Fruit fly (Drosophila melanogaster) whole organism, prepupa: ENCODE results near the gene CG14282.

Source experiments
- Blimp-1 ChIP-seq: fragments of 200-800 bp; sonication (Bioruptor generic); optimal IDR thresholded peaks from 3 replicates; lab custom pipeline; 2017; ENCODE audit warnings: missing biosample characterization, missing genetic modification characterization, mild to moderate bottlenecking, moderate library complexity, missing genetic modification reagents
- CG10631 ChIP-seq: fragments of 200-800 bp; sonication (Bioruptor generic); optimal IDR thresholded peaks from 2 replicates; lab custom pipeline; 2016; ENCODE audit warnings: missing biosample characterization, missing genetic modification characterization
- CG10669 ChIP-seq: fragments of 200-800 bp; sonication (Bioruptor generic); optimal IDR thresholded peaks from 3 replicates; lab custom pipeline; 2018; ENCODE audit warnings: missing biosample characterization, mild to moderate bottlenecking, missing genetic modification characterization, moderate library complexity
- CG11294 ChIP-seq: fragments of 200-800 bp; sonication (Bioruptor generic); IDR thresholded peaks from 2 replicates; pipeline ENCODE4 v1.3.6; 2022; ENCODE audit warnings: missing biosample characterization, missing genetic modification characterization
- CG11762 ChIP-seq: fragments of 200-800 bp; sonication (Bioruptor generic); optimal IDR thresholded peaks from 3 replicates; lab custom pipeline; 2016; ENCODE audit warnings: missing biosample characterization, missing genetic modification characterization; ENCODE audit not compliant: insufficient read depth
- CG11902 ChIP-seq: fragments of 200-800 bp; sonication (Bioruptor generic); optimal IDR thresholded peaks from 3 replicates; lab custom pipeline; 2016; ENCODE audit warnings: missing biosample characterization, missing genetic modification characterization
- CG1621 ChIP-seq: fragments of 200-800 bp; sonication (Bioruptor generic); optimal IDR thresholded peaks from 3 replicates; lab custom pipeline; 2018; ENCODE audit warnings: missing biosample characterization, mild to moderate bottlenecking, missing genetic modification characterization
- CG3032 ChIP-seq: fragments of 200-800 bp; optimal IDR thresholded peaks from 2 replicates; lab custom pipeline; 2019; ENCODE audit warnings: missing biosample characterization, mild to moderate bottlenecking, missing genetic modification characterization, moderate library complexity
- CG31627 ChIP-seq: fragments of 200-800 bp; sonication (Bioruptor generic); optimal IDR thresholded peaks from 3 replicates; lab custom pipeline; 2016; ENCODE audit warnings: missing biosample characterization, missing genetic modification characterization
- CG32006 ChIP-seq: fragments of 200-800 bp; sonication (Bioruptor generic); optimal IDR thresholded peaks from 3 replicates; lab custom pipeline; 2017; ENCODE audit warnings: missing biosample characterization, mild to moderate bottlenecking, missing genetic modification characterization
- CG34406 ChIP-seq: fragments of 200-800 bp; sonication (Bioruptor generic); optimal IDR thresholded peaks from 3 replicates; lab custom pipeline; 2016; ENCODE audit warnings: missing biosample characterization, missing genetic modification characterization
- CG3919 ChIP-seq: fragments of 200-800 bp; sonication (Bioruptor generic); optimal IDR thresholded peaks from 3 replicates; lab custom pipeline; 2016; ENCODE audit warnings: missing biosample characterization, missing genetic modification characterization
- CG4318 ChIP-seq: fragments of 200-800 bp; sonication (Bioruptor generic); optimal IDR thresholded peaks from 3 replicates; lab custom pipeline; 2017; ENCODE audit warnings: missing biosample characterization, mild to moderate bottlenecking, missing genetic modification characterization
- CG6163 ChIP-seq: fragments of 200-800 bp; sonication (Bioruptor generic); IDR thresholded peaks from 3 replicates; pipeline ENCODE4 v1.3.6; 2022; ENCODE audit warnings: missing biosample characterization, missing genetic modification characterization
- CG6276 ChIP-seq: fragments of 200-800 bp; sonication (Bioruptor generic); optimal IDR thresholded peaks from 2 replicates; lab custom pipeline; 2017; ENCODE audit warnings: missing biosample characterization, mild to moderate bottlenecking, missing genetic modification characterization
- CG6792 ChIP-seq: fragments of 200-800 bp; sonication (Bioruptor generic); optimal IDR thresholded peaks from 3 replicates; lab custom pipeline; 2016; ENCODE audit warnings: missing biosample characterization, missing genetic modification characterization
- CG6808 ChIP-seq: fragments of 200-800 bp; sonication (Bioruptor generic); optimal IDR thresholded peaks from 3 replicates; lab custom pipeline; 2017; ENCODE audit warnings: missing biosample characterization, missing genetic modification characterization, mild to moderate bottlenecking, moderate library complexity, missing genetic modification reagents
- CG6854 ChIP-seq: fragments of 200-800 bp; sonication (Bioruptor generic); optimal IDR thresholded peaks from 2 replicates; lab custom pipeline; 2017; ENCODE audit warnings: missing biosample characterization, mild to moderate bottlenecking, missing genetic modification characterization
- CG7368 ChIP-seq: fragments of 200-800 bp; sonication (Bioruptor generic); optimal IDR thresholded peaks from 3 replicates; lab custom pipeline; 2016; ENCODE audit warnings: missing biosample characterization, missing genetic modification characterization
- CG8119 ChIP-seq: fragments of 200-800 bp; sonication (Bioruptor generic); IDR thresholded peaks from 3 replicates; pipeline ENCODE4 v1.3.6; 2022; ENCODE audit warnings: missing biosample characterization, missing genetic modification characterization
- CG8319 ChIP-seq: fragments of 200-800 bp; sonication (Bioruptor generic); optimal IDR thresholded peaks from 3 replicates; lab custom pipeline; 2016; ENCODE audit warnings: missing biosample characterization, missing genetic modification characterization
- CG9139 ChIP-seq: fragments of 200-800 bp; sonication (Bioruptor generic); optimal IDR thresholded peaks from 3 replicates; lab custom pipeline; 2017; ENCODE audit warnings: missing biosample characterization, mild to moderate bottlenecking, missing genetic modification characterization
- Eip78C ChIP-seq: fragments of 200-800 bp; sonication (Bioruptor generic); peaks from one replicate; lab custom pipeline; 2016; ENCODE audit warnings: missing biosample characterization, missing genetic modification characterization
- Ets21C ChIP-seq: fragments of 200-800 bp; sonication (Bioruptor generic); optimal IDR thresholded peaks from 3 replicates; lab custom pipeline; 2016; ENCODE audit warnings: missing biosample characterization, missing genetic modification characterization
- Lpt ChIP-seq: fragments of 200-800 bp; sonication (Bioruptor generic); optimal IDR thresholded peaks from 3 replicates; lab custom pipeline; 2016; ENCODE audit warnings: missing biosample characterization, missing genetic modification characterization
- Met ChIP-seq: fragments of 200-800 bp; sonication (Bioruptor generic); optimal IDR thresholded peaks from 3 replicates; lab custom pipeline; 2016; ENCODE audit warnings: missing biosample characterization, missing genetic modification characterization
- OdsH ChIP-seq: fragments of 200-800 bp; sonication (Bioruptor generic); optimal IDR thresholded peaks from 3 replicates; lab custom pipeline; 2016; ENCODE audit warnings: missing biosample characterization, missing genetic modification characterization
- Smox ChIP-seq: fragments of 200-800 bp; sonication (Bioruptor generic); optimal IDR thresholded peaks from 3 replicates; lab custom pipeline; 2016; ENCODE audit warnings: missing biosample characterization, missing genetic modification characterization
- Sox102F ChIP-seq: fragments of 200-800 bp; sonication (Bioruptor generic); optimal IDR thresholded peaks from 2 replicates; lab custom pipeline; 2016; ENCODE audit warnings: missing biosample characterization, mild to moderate bottlenecking, missing genetic modification characterization
- Sox14 ChIP-seq: fragments of 200-800 bp; sonication (Bioruptor generic); optimal IDR thresholded peaks from 3 replicates; lab custom pipeline; 2016; ENCODE audit warnings: missing biosample characterization, missing genetic modification characterization
- achi ChIP-seq: fragments of 200-800 bp; sonication (Bioruptor generic); optimal IDR thresholded peaks from 3 replicates; lab custom pipeline; 2016; ENCODE audit warnings: missing biosample characterization, missing genetic modification characterization
- acj6 ChIP-seq: fragments of 200-800 bp; sonication (Bioruptor generic); optimal IDR thresholded peaks from 3 replicates; lab custom pipeline; 2016; ENCODE audit warnings: missing biosample characterization, missing genetic modification characterization
- cyc ChIP-seq: fragments of 200-800 bp; sonication (Bioruptor generic); optimal IDR thresholded peaks from 3 replicates; lab custom pipeline; 2016; ENCODE audit warnings: missing biosample characterization, missing genetic modification characterization
- dsx ChIP-seq: fragments of 200-800 bp; optimal IDR thresholded peaks from 3 replicates; lab custom pipeline; 2019; ENCODE audit warnings: missing biosample characterization, mild to moderate bottlenecking, missing genetic modification characterization, moderate library complexity; ENCODE audit not compliant: poor library complexity, severe bottlenecking
- eg ChIP-seq: fragments of 200-800 bp; sonication (Bioruptor generic); IDR thresholded peaks from 3 replicates; pipeline ENCODE4 v1.3.6; 2022; ENCODE audit warnings: missing biosample characterization, missing genetic modification characterization
- esn ChIP-seq: fragments of 200-800 bp; sonication (Bioruptor generic); optimal IDR thresholded peaks from 2 replicates; lab custom pipeline; 2016; ENCODE audit warnings: missing biosample characterization, mild to moderate bottlenecking, missing genetic modification characterization, moderate library complexity
- fd59A ChIP-seq: fragments of 200-800 bp; sonication (Bioruptor generic); optimal IDR thresholded peaks from 2 replicates; lab custom pipeline; 2017; ENCODE audit warnings: missing biosample characterization, mild to moderate bottlenecking, missing genetic modification characterization, missing genetic modification reagents
- fd85E ChIP-seq: fragments of 200-800 bp; sonication (Bioruptor generic); optimal IDR thresholded peaks from 3 replicates; lab custom pipeline; 2016; ENCODE audit warnings: missing biosample characterization, missing genetic modification characterization
- fkh ChIP-seq: fragments of 200-800 bp; sonication (Bioruptor generic); optimal IDR thresholded peaks from 3 replicates; lab custom pipeline; 2017; ENCODE audit warnings: missing biosample characterization, mild to moderate bottlenecking, missing genetic modification characterization, moderate library complexity
- lz ChIP-seq: fragments of 200-800 bp; sonication (Bioruptor generic); optimal IDR thresholded peaks from 3 replicates; lab custom pipeline; 2016; ENCODE audit warnings: missing biosample characterization, missing genetic modification characterization
- net ChIP-seq: fragments of 200-800 bp; sonication (Bioruptor generic); optimal IDR thresholded peaks from 3 replicates; lab custom pipeline; 2016; ENCODE audit warnings: missing biosample characterization, missing genetic modification characterization
- salr ChIP-seq, 2 experiments: fragments of 200-800 bp; sonication (Bioruptor generic); optimal IDR thresholded peaks; 3 replicates each; lab custom pipeline; 2016 to 2018; ENCODE audit warnings: missing biosample characterization in 2 of 2, missing genetic modification characterization in 2 of 2, mild to moderate bottlenecking in 1 of 2
- spab ChIP-seq: fragments of 200-800 bp; sonication (Bioruptor generic); optimal IDR thresholded peaks from 2 replicates; lab custom pipeline; 2017; ENCODE audit warnings: missing biosample characterization, mild to moderate bottlenecking, missing genetic modification characterization, missing genetic modification reagents
- topi ChIP-seq: fragments of 200-800 bp; sonication (Bioruptor generic); optimal IDR thresholded peaks from 3 replicates; lab custom pipeline; 2016; ENCODE audit warnings: missing biosample characterization, missing genetic modification characterization
- vri ChIP-seq: fragments of 200-800 bp; sonication (Bioruptor generic); optimal IDR thresholded peaks from 3 replicates; lab custom pipeline; 2016; ENCODE audit warnings: missing biosample characterization, mild to moderate bottlenecking, missing genetic modification characterization

Gene CG14282

dm6 chr3R:19181214-19181613 lies 4.4 kb downstream of the CG14282 start (continued):
- TF ChIP-seq esn (GFP tag; lab: Kevin White, UChicago) (peak; percentile 73), CG1621 (tag; lab: Kevin White, UChicago) (peak; percentile 24), CG6163 (GFP tag; lab: Robert Waterston, UW) (peak; percentile 57), CG8319 (GFP tag; lab: Kevin White, UChicago) (peak; percentile 56), net (GFP tag; lab: Kevin White, UChicago) (peak; percentile 76), CG8119 (GFP tag; lab: Robert Waterston, UW) (peak; percentile 83), CG31627 (GFP tag; lab: Kevin White, UChicago) (peak; percentile 61), salr (GFP tag; optimal IDR thresholded peaks at IDR 0.05; lab: Kevin White, UChicago) (peak in 1 of 2 experiments; percentile 80)

dm6 chr3R:19182848-19183247 lies 6.0 kb downstream of the CG14282 start:
- TF ChIP-seq CG3032 (tag; lab: Kevin White, UChicago) (no peak), Eip78C (GFP tag; lab: Kevin White, UChicago) (peak; percentile 55), Lpt (peak; percentile 38), Smox (GFP tag; lab: Kevin White, UChicago) (no peak), CG8119 (GFP tag; lab: Robert Waterston, UW) (peak; percentile 23; the same call in 1 of the 3 replicates), Blimp-1 (peak; percentile 72), fkh (GFP tag; lab: Kevin White, UChicago) (no peak)
- TF ChIP-seq, all 60 proteins: peak for 4

dm6 chr3R:19187717-19188149 lies 10.9 kb downstream of the CG14282 start:
- TF ChIP-seq dsx (peak; percentile 49), CG3919 (peak; percentile 90), CG10669 (GFP tag; lab: Kevin White, UChicago) (peak; percentile 84), spab (GFP tag; lab: Kevin White, UChicago) (peak; percentile 61), salr (GFP tag; optimal IDR thresholded peaks at IDR 0.05; lab: Kevin White, UChicago) (peak; percentile 75 to 89), fd59A (peak; percentile 86), CG9139 (GFP tag; lab: Kevin White, UChicago) (no peak), Met (GFP tag; lab: Kevin White, UChicago) (peak; percentile 89), Sox14 (GFP tag; lab: Kevin White, UChicago) (peak; percentile 89), achi (GFP tag; lab: Kevin White, UChicago) (peak; percentile 79), acj6 (GFP tag; lab: Kevin White, UChicago) (peak; percentile 85), CG11902 (peak; percentile 59), CG8319 (GFP tag; lab: Kevin White, UChicago) (peak; percentile 63), CG3032 (tag; lab: Kevin White, UChicago) (peak; percentile 76), vri (GFP tag; lab: Kevin White, UChicago) (peak; percentile 76), CG11762 (GFP tag; lab: Kevin White, UChicago) (peak; percentile 66), Sox102F (GFP tag; lab: Kevin White, UChicago) (peak; percentile 87), CG34406 (GFP tag; lab: Kevin White, UChicago) (peak; percentile 80), Ets21C (peak; percentile 64), lz (GFP tag; lab: Kevin White, UChicago) (peak; percentile 84), CG10631 (GFP tag; lab: Kevin White, UChicago) (peak; percentile 79), eg (GFP tag; lab: Robert Waterston, UW) (peak; percentile 54; the same call in 1 of the 3 replicates), CG6808 (GFP tag; lab: Kevin White, UChicago) (peak; percentile 84), CG8119 (GFP tag; lab: Robert Waterston, UW) (peak; percentile 87), fd85E (GFP tag; lab: Kevin White, UChicago) (peak; percentile 56), cyc (GFP tag; lab: Kevin White, UChicago) (peak; percentile 77), CG7368 (GFP tag; lab: Kevin White, UChicago) (peak; percentile 73), CG6276 (GFP tag; lab: Kevin White, UChicago) (peak; percentile 77), OdsH (GFP tag; lab: Kevin White, UChicago) (peak; percentile 83), Lpt (peak; percentile 85), CG4318 (GFP tag; lab: Kevin White, UChicago) (peak; percentile 80), CG32006 (peak; percentile 94), Smox (GFP tag; lab: Kevin White, UChicago) (peak; percentile 85), esn (GFP tag; lab: Kevin White, UChicago) (peak; percentile 91), fkh (GFP tag; lab: Kevin White, UChicago) (no peak), topi (GFP tag; lab: Kevin White, UChicago) (peak; percentile 81), CG6792 (peak; percentile 82), CG11294 (GFP tag; lab: Robert Waterston, UW) (no peak), CG31627 (GFP tag; lab: Kevin White, UChicago) (peak; percentile 88), CG6854 (GFP tag; lab: Kevin White, UChicago) (peak; percentile 78)
